Fruit fly (Drosophila melanogaster) whole organism, prepupa: Measurements from ENCODE around the gene Saf-B.

Source experiments
- Blimp-1 ChIP-seq: fragments of 200-800 bp; sonication (Bioruptor generic); optimal IDR thresholded peaks from 3 replicates; lab custom pipeline; 2017; ENCODE audit warnings: missing biosample characterization, missing genetic modification characterization, mild to moderate bottlenecking, moderate library complexity, missing genetic modification reagents
- CG10631 ChIP-seq: fragments of 200-800 bp; sonication (Bioruptor generic); optimal IDR thresholded peaks from 2 replicates; lab custom pipeline; 2016; ENCODE audit warnings: missing biosample characterization, missing genetic modification characterization
- CG10669 ChIP-seq: fragments of 200-800 bp; sonication (Bioruptor generic); optimal IDR thresholded peaks from 3 replicates; lab custom pipeline; 2018; ENCODE audit warnings: missing biosample characterization, mild to moderate bottlenecking, missing genetic modification characterization, moderate library complexity
- CG11902 ChIP-seq: fragments of 200-800 bp; sonication (Bioruptor generic); optimal IDR thresholded peaks from 3 replicates; lab custom pipeline; 2016; ENCODE audit warnings: missing biosample characterization, missing genetic modification characterization
- CG1621 ChIP-seq: fragments of 200-800 bp; sonication (Bioruptor generic); optimal IDR thresholded peaks from 3 replicates; lab custom pipeline; 2018; ENCODE audit warnings: missing biosample characterization, mild to moderate bottlenecking, missing genetic modification characterization
- CG3032 ChIP-seq: fragments of 200-800 bp; optimal IDR thresholded peaks from 2 replicates; lab custom pipeline; 2019; ENCODE audit warnings: missing biosample characterization, mild to moderate bottlenecking, missing genetic modification characterization, moderate library complexity
- CG31627 ChIP-seq: fragments of 200-800 bp; sonication (Bioruptor generic); optimal IDR thresholded peaks from 3 replicates; lab custom pipeline; 2016; ENCODE audit warnings: missing biosample characterization, missing genetic modification characterization
- CG32006 ChIP-seq: fragments of 200-800 bp; sonication (Bioruptor generic); optimal IDR thresholded peaks from 3 replicates; lab custom pipeline; 2017; ENCODE audit warnings: missing biosample characterization, mild to moderate bottlenecking, missing genetic modification characterization
- CG34406 ChIP-seq: fragments of 200-800 bp; sonication (Bioruptor generic); optimal IDR thresholded peaks from 3 replicates; lab custom pipeline; 2016; ENCODE audit warnings: missing biosample characterization, missing genetic modification characterization
- CG3919 ChIP-seq: fragments of 200-800 bp; sonication (Bioruptor generic); optimal IDR thresholded peaks from 3 replicates; lab custom pipeline; 2016; ENCODE audit warnings: missing biosample characterization, missing genetic modification characterization
- CG6163 ChIP-seq: fragments of 200-800 bp; sonication (Bioruptor generic); IDR thresholded peaks from 3 replicates; pipeline ENCODE4 v1.3.6; 2022; ENCODE audit warnings: missing biosample characterization, missing genetic modification characterization
- CG6276 ChIP-seq: fragments of 200-800 bp; sonication (Bioruptor generic); optimal IDR thresholded peaks from 2 replicates; lab custom pipeline; 2017; ENCODE audit warnings: missing biosample characterization, mild to moderate bottlenecking, missing genetic modification characterization
- CG6808 ChIP-seq: fragments of 200-800 bp; sonication (Bioruptor generic); optimal IDR thresholded peaks from 3 replicates; lab custom pipeline; 2017; ENCODE audit warnings: missing biosample characterization, missing genetic modification characterization, mild to moderate bottlenecking, moderate library complexity, missing genetic modification reagents
- CG8119 ChIP-seq: fragments of 200-800 bp; sonication (Bioruptor generic); IDR thresholded peaks from 3 replicates; pipeline ENCODE4 v1.3.6; 2022; ENCODE audit warnings: missing biosample characterization, missing genetic modification characterization
- CG8319 ChIP-seq: fragments of 200-800 bp; sonication (Bioruptor generic); optimal IDR thresholded peaks from 3 replicates; lab custom pipeline; 2016; ENCODE audit warnings: missing biosample characterization, missing genetic modification characterization
- CG8632 ChIP-seq: fragments of 200-800 bp; sonication (Bioruptor generic); optimal IDR thresholded peaks from 3 replicates; lab custom pipeline; 2016; ENCODE audit warnings: missing biosample characterization, missing genetic modification characterization
- Eip75B ChIP-seq: fragments of 200-800 bp; sonication (Bioruptor generic); optimal IDR thresholded peaks from 3 replicates; lab custom pipeline; 2016; ENCODE audit warnings: missing biosample characterization, missing genetic modification characterization
- Eip78C ChIP-seq: fragments of 200-800 bp; sonication (Bioruptor generic); peaks from one replicate; lab custom pipeline; 2016; ENCODE audit warnings: missing biosample characterization, missing genetic modification characterization
- Eip93F ChIP-seq: fragments of 200-800 bp; sonication (Bioruptor generic); optimal IDR thresholded peaks from 2 replicates; lab custom pipeline; 2016; ENCODE audit warnings: missing biosample characterization, mild to moderate bottlenecking, missing genetic modification characterization
- Ets21C ChIP-seq: fragments of 200-800 bp; sonication (Bioruptor generic); optimal IDR thresholded peaks from 3 replicates; lab custom pipeline; 2016; ENCODE audit warnings: missing biosample characterization, missing genetic modification characterization
- Ets96B ChIP-seq: fragments of 200-800 bp; optimal IDR thresholded peaks from 2 replicates; lab custom pipeline; 2019; ENCODE audit warnings: missing biosample characterization, mild to moderate bottlenecking, missing genetic modification characterization, moderate library complexity
- Gug ChIP-seq: fragments of 200-800 bp; sonication (Bioruptor generic); IDR thresholded peaks from 2 replicates; pipeline ENCODE4 v1.3.6; 2022; ENCODE audit warnings: missing biosample characterization, missing genetic modification characterization
- Hr38 ChIP-seq: sonication (Bioruptor generic); optimal IDR thresholded peaks from 2 replicates; lab custom pipeline; 2016; ENCODE audit warnings: missing biosample characterization, missing genetic modification characterization
- Hr39 ChIP-seq: fragments of 200-800 bp; sonication (Bioruptor generic); optimal IDR thresholded peaks from 2 replicates; lab custom pipeline; 2016; ENCODE audit warnings: missing biosample characterization, missing genetic modification characterization
- Hr4 ChIP-seq: fragments of 200-800 bp; sonication (Bioruptor generic); optimal IDR thresholded peaks from 3 replicates; lab custom pipeline; 2016; ENCODE audit warnings: missing biosample characterization, missing genetic modification characterization
- Lpt ChIP-seq: fragments of 200-800 bp; sonication (Bioruptor generic); optimal IDR thresholded peaks from 3 replicates; lab custom pipeline; 2016; ENCODE audit warnings: missing biosample characterization, missing genetic modification characterization
- Met ChIP-seq: fragments of 200-800 bp; sonication (Bioruptor generic); optimal IDR thresholded peaks from 3 replicates; lab custom pipeline; 2016; ENCODE audit warnings: missing biosample characterization, missing genetic modification characterization
- Smox ChIP-seq: fragments of 200-800 bp; sonication (Bioruptor generic); optimal IDR thresholded peaks from 3 replicates; lab custom pipeline; 2016; ENCODE audit warnings: missing biosample characterization, missing genetic modification characterization
- Sox102F ChIP-seq: fragments of 200-800 bp; sonication (Bioruptor generic); optimal IDR thresholded peaks from 2 replicates; lab custom pipeline; 2016; ENCODE audit warnings: missing biosample characterization, mild to moderate bottlenecking, missing genetic modification characterization
- Sox14 ChIP-seq: fragments of 200-800 bp; sonication (Bioruptor generic); optimal IDR thresholded peaks from 3 replicates; lab custom pipeline; 2016; ENCODE audit warnings: missing biosample characterization, missing genetic modification characterization
- Sox15 ChIP-seq: fragments of 200-800 bp; sonication (Bioruptor generic); optimal IDR thresholded peaks from 3 replicates; lab custom pipeline; 2016; ENCODE audit warnings: missing biosample characterization, missing genetic modification characterization
- acj6 ChIP-seq: fragments of 200-800 bp; sonication (Bioruptor generic); optimal IDR thresholded peaks from 3 replicates; lab custom pipeline; 2016; ENCODE audit warnings: missing biosample characterization, missing genetic modification characterization
- dsx ChIP-seq: fragments of 200-800 bp; optimal IDR thresholded peaks from 3 replicates; lab custom pipeline; 2019; ENCODE audit warnings: missing biosample characterization, mild to moderate bottlenecking, missing genetic modification characterization, moderate library complexity; ENCODE audit not compliant: poor library complexity, severe bottlenecking
- fd59A ChIP-seq: fragments of 200-800 bp; sonication (Bioruptor generic); optimal IDR thresholded peaks from 2 replicates; lab custom pipeline; 2017; ENCODE audit warnings: missing biosample characterization, mild to moderate bottlenecking, missing genetic modification characterization, missing genetic modification reagents
- fd85E ChIP-seq: fragments of 200-800 bp; sonication (Bioruptor generic); optimal IDR thresholded peaks from 3 replicates; lab custom pipeline; 2016; ENCODE audit warnings: missing biosample characterization, missing genetic modification characterization
- lz ChIP-seq: fragments of 200-800 bp; sonication (Bioruptor generic); optimal IDR thresholded peaks from 3 replicates; lab custom pipeline; 2016; ENCODE audit warnings: missing biosample characterization, missing genetic modification characterization
- salr ChIP-seq, 2 experiments: fragments of 200-800 bp; sonication (Bioruptor generic); optimal IDR thresholded peaks; 3 replicates each; lab custom pipeline; 2016 to 2018; ENCODE audit warnings: missing biosample characterization in 2 of 2, missing genetic modification characterization in 2 of 2, mild to moderate bottlenecking in 1 of 2
- svp ChIP-seq: fragments of 200-800 bp; sonication (Bioruptor generic); peaks from one replicate; lab custom pipeline; 2016; ENCODE audit warnings: missing biosample characterization, missing genetic modification characterization
- topi ChIP-seq: fragments of 200-800 bp; sonication (Bioruptor generic); optimal IDR thresholded peaks from 3 replicates; lab custom pipeline; 2016; ENCODE audit warnings: missing biosample characterization, missing genetic modification characterization
- vri ChIP-seq: fragments of 200-800 bp; sonication (Bioruptor generic); optimal IDR thresholded peaks from 3 replicates; lab custom pipeline; 2016; ENCODE audit warnings: missing biosample characterization, mild to moderate bottlenecking, missing genetic modification characterization

The Saf-B gene

dm6 chr3R:24828234-24828633 lies 11.0 kb downstream of the Saf-B start, which contains the start of gene RabX4:
RabX4 (minus strand) TSS chr3R:24828409.
- peak; percentile 57 for TF ChIP-seq svp
- TF ChIP-seq CG8319 (GFP tag; lab: Kevin White, UChicago): no peak
- TF ChIP-seq Eip78C (GFP tag; lab: Kevin White, UChicago): no peak
- TF ChIP-seq fd59A (GFP tag; lab: Kevin White, UChicago): no peak
- no peak for TF ChIP-seq acj6 (GFP tag; lab: Kevin White, UChicago)
- TF ChIP-seq CG3919 (GFP tag; lab: Kevin White, UChicago): no peak
- no peak for TF ChIP-seq Met
- TF ChIP-seq lz (GFP tag; lab: Kevin White, UChicago): no peak

dm6 chr3R:24829887-24830351 lies 12.7 kb downstream of the Saf-B start, which contains the start of the genes Kaz and CG43273:
Kaz (minus strand) TSS chr3R:24829959.
CG43273 (plus strand) TSS chr3R:24830301.
- TF ChIP-seq CG10631 (peak; percentile 66), Eip75B (GFP tag; lab: Kevin White, UChicago) (no peak), Eip93F (no peak), svp (peak; percentile 68), Ets21C (peak; percentile 36), CG11902 (peak; percentile 19), fd59A (GFP tag; lab: Kevin White, UChicago) (peak; percentile 6), Hr4 (peak; percentile 67), CG32006 (GFP tag; lab: Kevin White, UChicago) (no peak), Hr39 (GFP tag; lab: Kevin White, UChicago) (peak; percentile 26), CG6163 (no peak; the same call in 1 of the 3 replicates), CG31627 (no peak), dsx (GFP tag; lab: Kevin White, UChicago) (no peak), CG34406 (GFP tag; lab: Kevin White, UChicago) (peak; percentile 35), Met (no peak), salr (GFP tag; optimal IDR thresholded peaks at IDR 0.05; lab: Kevin White, UChicago) (no peak), fd85E (GFP tag; lab: Kevin White, UChicago) (no peak), CG8632 (GFP tag; lab: Kevin White, UChicago) (peak; percentile 4), CG6808 (GFP tag; lab: Kevin White, UChicago) (no peak), topi (peak; percentile 30), Gug (GFP tag; lab: Robert Waterston, UW) (no peak), Smox (GFP tag; lab: Kevin White, UChicago) (peak; percentile 61), acj6 (GFP tag; lab: Kevin White, UChicago) (peak; percentile 64), CG10669 (GFP tag; lab: Kevin White, UChicago) (no peak), CG3032 (tag; lab: Kevin White, UChicago) (no peak), Sox15 (peak; percentile 24), Sox14 (GFP tag; lab: Kevin White, UChicago) (peak; percentile 74), Hr38 (no peak), CG8119 (no peak), Eip78C (GFP tag; lab: Kevin White, UChicago) (peak; percentile 89), lz (GFP tag; lab: Kevin White, UChicago) (peak; percentile 60)

dm6 chr3R:24833652-24834051 lies 16.4 kb downstream of the Saf-B start, which contains the start of gene sosie:
sosie (plus strand) TSS chr3R:24833952.
- TF ChIP-seq Blimp-1 (no peak), CG6808 (GFP tag; lab: Kevin White, UChicago) (no peak), Ets96B (no peak), Sox15 (no peak)
- TF ChIP-seq, all 60 proteins: peak for 0

dm6 chr3R:24841063-24841462 lies 23.8 kb downstream of the Saf-B start, which contains the start of gene CG33658:
CG33658 (minus strand) TSS chr3R:24841163.
- TF ChIP-seq salr (GFP tag; optimal IDR thresholded peaks at IDR 0.05; lab: Kevin White, UChicago) (no peak), CG32006 (GFP tag; lab: Kevin White, UChicago) (no peak), Sox102F (no peak), vri (no peak), Hr38 (no peak), CG8319 (GFP tag; lab: Kevin White, UChicago) (no peak), acj6 (GFP tag; lab: Kevin White, UChicago) (no peak), CG10631 (no peak), Eip75B (GFP tag; lab: Kevin White, UChicago) (no peak), CG8632 (GFP tag; lab: Kevin White, UChicago) (no peak), CG10669 (GFP tag; lab: Kevin White, UChicago) (no peak), CG3919 (GFP tag; lab: Kevin White, UChicago) (no peak), CG1621 (tag; lab: Kevin White, UChicago) (no peak), dsx (GFP tag; lab: Kevin White, UChicago) (no peak), Lpt (GFP tag; lab: Kevin White, UChicago) (no peak), CG34406 (GFP tag; lab: Kevin White, UChicago) (no peak), Hr4 (no peak), CG6276 (GFP tag; lab: Kevin White, UChicago) (no peak)
- TF ChIP-seq, all 60 proteins: peak for 0
